Worm (Caenorhabditis elegans) whole organism, midembryonic: ENCODE measurements around the gene F54E2.1.

ENCODE experiments used
- T22C8.4 ChIP-seq: fragments of 200-800 bp; sonication (Bioruptor generic); IDR thresholded peaks from 2 replicates; pipeline ENCODE4 v1.3.6; 2022; ENCODE audit warnings: missing genetic modification characterization, missing compliant biosample characterization
- cog-1 ChIP-seq: sonication (generic microtip); optimal IDR thresholded peaks from 2 replicates; lab custom pipeline; 2016; ENCODE audit warnings: missing genetic modification characterization, missing compliant biosample characterization
- flt-1 ChIP-seq: fragments of 200-800 bp; sonication (Bioruptor generic); IDR thresholded peaks from 2 replicates; pipeline ENCODE4 v1.3.6; 2022; ENCODE audit warnings: missing genetic modification characterization, missing compliant biosample characterization
- klf-2 ChIP-seq: fragments of 200-800 bp; sonication (Bioruptor generic); conservative IDR thresholded peaks from 2 replicates; pipeline ENCODE4 v1.3.6; 2022; ENCODE audit warnings: missing genetic modification reagents, missing genetic modification characterization, missing compliant biosample characterization
- med-1 ChIP-seq: sonication (generic microtip); optimal IDR thresholded peaks from 2 replicates; lab custom pipeline; 2017; ENCODE audit warnings: missing genetic modification characterization, mild to moderate bottlenecking, missing compliant biosample characterization, antibody characterized with exemption, missing genetic modification reagents; ENCODE audit not compliant: insufficient read depth
- ref-1 ChIP-seq: fragments of 200-800 bp; sonication (Bioruptor generic); conservative IDR thresholded peaks from 2 replicates; pipeline ENCODE4 v1.3.6; 2022; ENCODE audit warnings: missing genetic modification reagents, missing genetic modification characterization, missing compliant biosample characterization
- tab-1 ChIP-seq: fragments of 200-800 bp; sonication (Bioruptor generic); IDR thresholded peaks from 2 replicates; pipeline ENCODE4 v1.3.6; 2022; ENCODE audit warnings: missing genetic modification characterization, missing compliant biosample characterization
- ztf-23 ChIP-seq: fragments of 200-800 bp; sonication (Bioruptor generic); IDR thresholded peaks from 2 replicates; pipeline ENCODE4 v1.3.6; 2022; ENCODE audit warnings: missing genetic modification reagents, missing genetic modification characterization, missing compliant biosample characterization
- ztf-29 ChIP-seq: fragments of 200-800 bp; sonication (Bioruptor generic); IDR thresholded peaks from 2 replicates; pipeline ENCODE4 v1.3.6; 2022; ENCODE audit warnings: missing genetic modification reagents, missing genetic modification characterization, missing compliant biosample characterization

F54E2.1 gene

ce11 chrV:2855473-2855872 is 45.3 kb downstream of the F54E2.1 start, which contains the start of gene srj-57:
Gene srj-57, minus strand, starts transcription at chrV:2855573.
- TF ChIP-seq tab-1 (GFP tag; lab: Robert Waterston, UW) (no peak), T22C8.4 (GFP tag; lab: Robert Waterston, UW) (no peak), ztf-29 (GFP tag; lab: Robert Waterston, UW) (no peak), ztf-23 (GFP tag; lab: Robert Waterston, UW) (no peak), klf-2 (no peak), flt-1 (GFP tag; lab: Robert Waterston, UW) (no peak), ref-1 (GFP tag; lab: Robert Waterston, UW) (no peak), med-1 (no peak), cog-1 (tag; lab: Kevin White, UChicago) (no peak)

ce11 chrV:2857842-2858241 is 47.6 kb downstream of the F54E2.1 start, which contains the start of gene srj-55:
Gene srj-55, minus strand, starts transcription at chrV:2857942.
- no peak for TF ChIP-seq tab-1 (GFP tag; lab: Robert Waterston, UW)
- no peak for TF ChIP-seq ztf-29 (GFP tag; lab: Robert Waterston, UW)
- TF ChIP-seq ref-1 (GFP tag; lab: Robert Waterston, UW): no peak
- no peak for TF ChIP-seq flt-1 (GFP tag; lab: Robert Waterston, UW)
- no peak for TF ChIP-seq cog-1 (tag; lab: Kevin White, UChicago)
- TF ChIP-seq klf-2: no peak
- no peak for TF ChIP-seq med-1
- TF ChIP-seq T22C8.4 (GFP tag; lab: Robert Waterston, UW): no peak
- no peak for TF ChIP-seq ztf-23 (GFP tag; lab: Robert Waterston, UW)

- no peak for TF ChIP-seq ref-1 (GFP tag; lab: Robert Waterston, UW)
- no peak for TF ChIP-seq ztf-29 (GFP tag; lab: Robert Waterston, UW)
- no peak for TF ChIP-seq cog-1 (tag; lab: Kevin White, UChicago)
- no peak for TF ChIP-seq ztf-23 (GFP tag; lab: Robert Waterston, UW)
- no peak for TF ChIP-seq tab-1 (GFP tag; lab: Robert Waterston, UW)
- TF ChIP-seq T22C8.4 (GFP tag; lab: Robert Waterston, UW): no peak
Measured at ce11 chrV:2859738-2860137, 49.5 kb downstream of the F54E2.1 start, which contains the start of gene srj-54. Gene srj-54, minus strand, starts transcription at chrV:2859838.

DNA sequence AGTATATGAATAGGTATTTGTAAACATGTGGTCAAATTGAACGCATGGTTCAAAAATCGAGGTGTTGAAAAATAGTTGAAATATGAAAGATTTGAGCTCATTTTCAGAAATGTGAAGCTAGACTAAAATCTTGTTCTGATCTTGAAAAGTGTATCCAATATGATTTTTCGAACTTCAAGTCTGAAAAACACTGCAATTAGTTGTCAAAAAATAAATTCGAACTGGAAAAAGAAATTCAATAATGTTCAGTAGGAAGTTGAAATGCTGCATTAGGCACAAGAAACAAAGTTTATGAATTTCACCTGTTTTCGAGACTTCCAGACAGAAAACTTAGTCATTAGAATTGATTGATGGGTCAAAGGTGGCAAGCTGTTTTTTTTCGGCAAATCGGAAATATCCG is 51.3 kb downstream of the F54E2.1 start, which contains the start of gene srh-270:
Gene srh-270, minus strand, starts transcription at position 101 of the 400 bp plus-strand sequence.
- TF ChIP-seq ztf-29 (GFP tag; lab: Robert Waterston, UW) (no peak), T22C8.4 (GFP tag; lab: Robert Waterston, UW) (no peak), tab-1 (GFP tag; lab: Robert Waterston, UW) (no peak), klf-2 (no peak), cog-1 (tag; lab: Kevin White, UChicago) (no peak), ref-1 (GFP tag; lab: Robert Waterston, UW) (no peak), flt-1 (GFP tag; lab: Robert Waterston, UW) (no peak), ztf-23 (GFP tag; lab: Robert Waterston, UW) (no peak), med-1 (no peak)
